Worm (Caenorhabditis elegans) whole organism, mixed stage, embryonic: ENCODE measurements around the gene F23H11.2.

Experiments
- M03D4.4 ChIP-seq: sonication (generic microtip); optimal IDR thresholded peaks from 2 replicates; lab custom pipeline; 2017; ENCODE audit warnings: mild to moderate bottlenecking, missing genetic modification characterization, missing compliant biosample characterization
- bed-3 ChIP-seq: fragments of 200-800 bp; sonication (Bioruptor generic); optimal IDR thresholded peaks from 3 replicates; lab custom pipeline; 2018; ENCODE audit warnings: mild to moderate bottlenecking, missing genetic modification characterization, moderate library complexity, missing compliant biosample characterization
- ceh-39 ChIP-seq: fragments of 150-350 bp; optimal IDR thresholded peaks from 2 replicates; lab custom pipeline; 2014; ENCODE audit warnings: missing biosample characterization, missing genetic modification characterization
- ceh-43 ChIP-seq: fragments of 200-800 bp; sonication (Bioruptor generic); optimal IDR thresholded peaks from 2 replicates; lab custom pipeline; 2018; ENCODE audit warnings: mild to moderate bottlenecking, missing genetic modification characterization, moderate library complexity, missing compliant biosample characterization
- ceh-83 ChIP-seq: fragments of 200-800 bp; sonication (Bioruptor generic); optimal IDR thresholded peaks from 2 replicates; lab custom pipeline; 2018; ENCODE audit warnings: mild to moderate bottlenecking, missing genetic modification characterization, missing compliant biosample characterization
- ces-1 ChIP-seq: fragments of 150-350 bp; optimal IDR thresholded peaks from 2 replicates; lab custom pipeline; 2014; ENCODE audit warnings: missing biosample characterization, missing genetic modification reagents, missing genetic modification characterization
- cnd-1 ChIP-seq: fragments of 200-800 bp; sonication (Bioruptor generic); optimal IDR thresholded peaks from 2 replicates; lab custom pipeline; 2018; ENCODE audit warnings: mild to moderate bottlenecking, missing genetic modification characterization, missing compliant biosample characterization
- drap-1 ChIP-seq: fragments of 200-800 bp; sonication (Bioruptor generic); optimal IDR thresholded peaks from 3 replicates; lab custom pipeline; 2018; ENCODE audit warnings: mild to moderate bottlenecking, missing genetic modification characterization, missing compliant biosample characterization
- elt-1 ChIP-seq: sonication (generic microtip); optimal IDR thresholded peaks from 2 replicates; lab custom pipeline; 2017; ENCODE audit warnings: missing genetic modification characterization, mild to moderate bottlenecking, missing compliant biosample characterization, antibody characterized with exemption, moderate library complexity, borderline replicate concordance; ENCODE audit not compliant: insufficient read depth
- elt-3 ChIP-seq: fragments of 150-350 bp; optimal IDR thresholded peaks from 2 replicates; lab custom pipeline; 2014; ENCODE audit warnings: missing biosample characterization, missing genetic modification characterization
- flh-1 ChIP-seq: fragments of 200-800 bp; sonication (Bioruptor generic); optimal IDR thresholded peaks from 2 replicates; lab custom pipeline; 2018; ENCODE audit warnings: mild to moderate bottlenecking, missing genetic modification characterization, moderate library complexity, missing compliant biosample characterization
- ham-2 ChIP-seq: fragments of 200-800 bp; sonication (Bioruptor generic); optimal IDR thresholded peaks from 2 replicates; lab custom pipeline; 2018; ENCODE audit warnings: mild to moderate bottlenecking, missing genetic modification characterization, missing compliant biosample characterization
- hlh-1 ChIP-seq: fragments of 150-350 bp; optimal IDR thresholded peaks from 2 replicates; lab custom pipeline; 2014; ENCODE audit warnings: missing biosample characterization, missing genetic modification reagents, missing genetic modification characterization
- lsy-2 ChIP-seq: fragments of 150-350 bp; optimal IDR thresholded peaks from 2 replicates; lab custom pipeline; 2014; ENCODE audit warnings: missing biosample characterization, missing genetic modification characterization
- mab-5 ChIP-seq: fragments of 150-350 bp; optimal IDR thresholded peaks from 2 replicates; lab custom pipeline; 2014; ENCODE audit warnings: missing biosample characterization, missing genetic modification characterization
- mep-1 ChIP-seq: fragments of 150-350 bp; optimal IDR thresholded peaks from 2 replicates; lab custom pipeline; 2017; ENCODE audit warnings: missing biosample characterization, missing genetic modification reagents, missing genetic modification characterization, inconsistent platforms
- nhr-2 ChIP-seq: fragments of 150-350 bp; optimal IDR thresholded peaks from 2 replicates; lab custom pipeline; 2014; ENCODE audit warnings: missing biosample characterization, missing genetic modification characterization
- nhr-237 ChIP-seq: fragments of 150-350 bp; optimal IDR thresholded peaks from 2 replicates; lab custom pipeline; 2014; ENCODE audit warnings: missing biosample characterization, missing genetic modification characterization
- nhr-28 ChIP-seq: fragments of 150-350 bp; optimal IDR thresholded peaks from 2 replicates; lab custom pipeline; 2014; ENCODE audit warnings: missing biosample characterization, missing genetic modification characterization
- nhr-76 ChIP-seq: sonication (generic microtip); optimal IDR thresholded peaks from 2 replicates; lab custom pipeline; 2017; ENCODE audit warnings: missing biosample characterization, missing genetic modification characterization
- pha-4 ChIP-seq: fragments of 150-350 bp; optimal IDR thresholded peaks from 2 replicates; lab custom pipeline; 2018; ENCODE audit warnings: missing biosample characterization, missing genetic modification reagents, missing genetic modification characterization
- snpc-4 ChIP-seq: fragments of 150-350 bp; optimal IDR thresholded peaks from 2 replicates; lab custom pipeline; 2014; ENCODE audit warnings: missing biosample characterization, missing genetic modification characterization
- sptf-1 ChIP-seq: sonication (generic microtip); optimal IDR thresholded peaks from 2 replicates; lab custom pipeline; 2017; ENCODE audit warnings: mild to moderate bottlenecking, missing genetic modification characterization, moderate library complexity, missing compliant biosample characterization
- tbx-8 ChIP-seq: fragments of 200-800 bp; sonication (Bioruptor generic); optimal IDR thresholded peaks from 2 replicates; lab custom pipeline; 2018; ENCODE audit warnings: mild to moderate bottlenecking, missing genetic modification characterization, moderate library complexity, missing compliant biosample characterization
- unc-120 ChIP-seq: sonication (generic microtip); optimal IDR thresholded peaks from 2 replicates; lab custom pipeline; 2017; ENCODE audit warnings: missing genetic modification characterization, missing compliant biosample characterization; ENCODE audit not compliant: poor library complexity, severe bottlenecking
- unc-39 ChIP-seq: fragments of 150-350 bp; optimal IDR thresholded peaks from 2 replicates; lab custom pipeline; 2014; ENCODE audit warnings: missing biosample characterization, missing genetic modification characterization
- unc-62 ChIP-seq: fragments of 150-350 bp; optimal IDR thresholded peaks from 2 replicates; lab custom pipeline; 2014; ENCODE audit warnings: missing biosample characterization, missing genetic modification reagents, missing genetic modification characterization
- zip-8 ChIP-seq: fragments of 150-350 bp; optimal IDR thresholded peaks from 2 replicates; lab custom pipeline; 2014; ENCODE audit warnings: missing biosample characterization, missing genetic modification characterization
- ztf-11 ChIP-seq: fragments of 150-350 bp; optimal IDR thresholded peaks from 2 replicates; lab custom pipeline; 2014; ENCODE audit warnings: missing biosample characterization, missing genetic modification characterization

Gene F23H11.2

DNA sequence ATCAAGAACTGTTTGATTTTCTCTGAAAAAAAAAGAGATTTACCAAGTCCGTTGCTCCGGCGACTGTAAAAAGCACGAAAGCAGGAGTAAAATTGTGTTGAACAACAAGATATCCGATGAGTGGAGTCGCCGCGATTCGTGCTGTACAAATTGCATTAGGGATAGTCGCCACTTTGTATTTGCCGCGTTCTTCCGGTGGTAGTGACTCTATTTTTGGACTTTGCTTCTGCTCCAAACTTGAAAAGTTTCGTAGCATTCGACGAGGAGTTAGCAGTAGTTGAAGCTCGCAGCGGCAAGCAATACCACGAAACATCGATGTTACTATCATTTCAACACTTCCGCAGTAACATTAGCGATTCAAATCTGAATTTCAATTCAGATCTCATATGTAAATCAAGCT is 14.0 kb downstream of the F23H11.2 start, which contains the start of gene crls-1:
TSS of gene crls-1 (minus strand) at position 363 of the 400 bp plus-strand sequence.
- TF ChIP-seq drap-1 (no peak), flh-1 (no peak), bed-3 (no peak)
- TF ChIP-seq, all 35 proteins: peak for 0

- TF ChIP-seq elt-1 (tag; lab: Kevin White, UChicago), result peak; percentile 26
- TF ChIP-seq zip-8 (tag; lab: Kevin White, UChicago), result peak; percentile 92
- peak; percentile 80 for TF ChIP-seq lsy-2 (tag; lab: Kevin White, UChicago)
- peak; percentile 6 for TF ChIP-seq ceh-39 (tag; lab: Kevin White, UChicago)
- TF ChIP-seq cnd-1 (tag; lab: Kevin White, UChicago), result no peak
- TF ChIP-seq pha-4, result peak; percentile 22
- TF ChIP-seq nhr-76 (tag; lab: Kevin White, UChicago), result no peak
- TF ChIP-seq ces-1 (GFP tag; lab: Kevin White, UChicago), result peak; percentile 28
These were observed 15.2 kb downstream of the F23H11.2 start, which contains the start of the genes F23H11.5 and bra-2 for ce11 chrIII:910540-911311. Gene F23H11.5, minus strand, starts transcription at chrIII:910590. Gene bra-2, plus strand, starts transcription at chrIII:911261.

ce11 chrIII:916897-917296 is 21.4 kb downstream of the F23H11.2 start, which contains the start of gene idpp-13:
Gene idpp-13, minus strand, starts transcription at chrIII:916997.
- no peak for TF ChIP-seq snpc-4 (tag; lab: Kevin White, UChicago)
- no peak for TF ChIP-seq pha-4
- TF ChIP-seq ceh-83, result no peak
- no peak for TF ChIP-seq nhr-2
- TF ChIP-seq nhr-28, result no peak
- TF ChIP-seq hlh-1 (tag; lab: Kevin White, UChicago), result no peak
- TF ChIP-seq mab-5 (tag; lab: Kevin White, UChicago), result no peak
- TF ChIP-seq zip-8 (tag; lab: Kevin White, UChicago), result no peak
- no peak for TF ChIP-seq ceh-43 (GFP tag; lab: Kevin White, UChicago)
- TF ChIP-seq tbx-8 (GFP tag; lab: Kevin White, UChicago), result no peak
- no peak for TF ChIP-seq unc-120 (tag; lab: Kevin White, UChicago)
- no peak for TF ChIP-seq ham-2 (GFP tag; lab: Kevin White, UChicago)
- TF ChIP-seq unc-62 (GFP tag; lab: Kevin White, UChicago), result no peak
- no peak for TF ChIP-seq ztf-11
- no peak for TF ChIP-seq elt-3 (tag; lab: Kevin White, UChicago)
- TF ChIP-seq, all 35 proteins: peak for 0

- no peak for TF ChIP-seq ces-1 (GFP tag; lab: Kevin White, UChicago)
- no peak for TF ChIP-seq bed-3
- no peak for TF ChIP-seq ztf-11
- TF ChIP-seq unc-39, result no peak
- no peak for TF ChIP-seq cnd-1 (tag; lab: Kevin White, UChicago)
- TF ChIP-seq elt-1 (tag; lab: Kevin White, UChicago), result no peak
- no peak for TF ChIP-seq sptf-1 (tag; lab: Kevin White, UChicago)
- no peak for TF ChIP-seq unc-120 (tag; lab: Kevin White, UChicago)
- no peak for TF ChIP-seq nhr-76 (tag; lab: Kevin White, UChicago)
- no peak for TF ChIP-seq M03D4.4 (tag; lab: Kevin White, UChicago)
- no peak for TF ChIP-seq lsy-2 (tag; lab: Kevin White, UChicago)
These were observed 23.8 kb downstream of the F23H11.2 start, which contains the start of gene F23H11.7 for ce11 chrIII:919322-919721. Gene F23H11.7, minus strand, starts transcription at chrIII:919422.

ce11 chrIII:926216-926615 is 30.7 kb downstream of the F23H11.2 start, which contains the start of gene pef-1:
Gene pef-1, minus strand, starts transcription at chrIII:926316.
- TF ChIP-seq hlh-1 (tag; lab: Kevin White, UChicago) (no peak), nhr-237 (tag; lab: Kevin White, UChicago) (no peak), ces-1 (GFP tag; lab: Kevin White, UChicago) (no peak), ham-2 (GFP tag; lab: Kevin White, UChicago) (no peak), bed-3 (no peak), mep-1 (tag; lab: Kevin White, UChicago) (no peak), unc-62 (GFP tag; lab: Kevin White, UChicago) (no peak)
- TF ChIP-seq, all 35 proteins: peak for 0
